Fruit fly (Drosophila melanogaster): Measurements from ENCODE around the gene CG2854.

dm6 chrX:2305842-2306300 lies 21.1 kb upstream of the CG2854 start:
- TF ChIP-seq Blimp-1 (GFP tag; optimal IDR thresholded peaks at IDR 0.05) (no peak), CG6276 (GFP tag; optimal IDR thresholded peaks at IDR 0.05) (no peak), ss (GFP tag; optimal IDR thresholded peaks at IDR 0.05) (peak; percentile 53), dsx (GFP tag; optimal IDR thresholded peaks at IDR 0.05; ENCODE audit: poor library complexity, severe bottlenecking) (peak; percentile 68), Smox (GFP tag; optimal IDR thresholded peaks at IDR 0.05) (no peak), esn (GFP tag; optimal IDR thresholded peaks at IDR 0.05) (no peak), CG3032 (tag; optimal IDR thresholded peaks at IDR 0.05) (no peak)
